Worm (Caenorhabditis elegans) whole organism, mixed stage, embryonic: ENCODE measurements around the gene mrps-2.

Experiments used
- ces-1 ChIP-seq: fragments of 150-350 bp; optimal IDR thresholded peaks from 2 replicates; lab custom pipeline; 2014; ENCODE audit warnings: missing biosample characterization, missing genetic modification reagents, missing genetic modification characterization
- elt-1 ChIP-seq: sonication (generic microtip); optimal IDR thresholded peaks from 2 replicates; lab custom pipeline; 2017; ENCODE audit warnings: missing genetic modification characterization, mild to moderate bottlenecking, missing compliant biosample characterization, antibody characterized with exemption, moderate library complexity, borderline replicate concordance; ENCODE audit not compliant: insufficient read depth
- elt-3 ChIP-seq: fragments of 150-350 bp; optimal IDR thresholded peaks from 2 replicates; lab custom pipeline; 2014; ENCODE audit warnings: missing biosample characterization, missing genetic modification characterization
- lsy-2 ChIP-seq: fragments of 150-350 bp; optimal IDR thresholded peaks from 2 replicates; lab custom pipeline; 2014; ENCODE audit warnings: missing biosample characterization, missing genetic modification characterization
- mep-1 ChIP-seq: fragments of 150-350 bp; optimal IDR thresholded peaks from 2 replicates; lab custom pipeline; 2017; ENCODE audit warnings: missing biosample characterization, missing genetic modification reagents, missing genetic modification characterization, inconsistent platforms
- nhr-28 ChIP-seq: fragments of 150-350 bp; optimal IDR thresholded peaks from 2 replicates; lab custom pipeline; 2014; ENCODE audit warnings: missing biosample characterization, missing genetic modification characterization
- pha-4 ChIP-seq: fragments of 150-350 bp; optimal IDR thresholded peaks from 2 replicates; lab custom pipeline; 2018; ENCODE audit warnings: missing biosample characterization, missing genetic modification reagents, missing genetic modification characterization
- snpc-4 ChIP-seq: fragments of 150-350 bp; optimal IDR thresholded peaks from 2 replicates; lab custom pipeline; 2014; ENCODE audit warnings: missing biosample characterization, missing genetic modification characterization
- sptf-1 ChIP-seq: sonication (generic microtip); optimal IDR thresholded peaks from 2 replicates; lab custom pipeline; 2017; ENCODE audit warnings: mild to moderate bottlenecking, missing genetic modification characterization, moderate library complexity, missing compliant biosample characterization
- unc-120 ChIP-seq: sonication (generic microtip); optimal IDR thresholded peaks from 2 replicates; lab custom pipeline; 2017; ENCODE audit warnings: missing genetic modification characterization, missing compliant biosample characterization; ENCODE audit not compliant: poor library complexity, severe bottlenecking
- unc-39 ChIP-seq: fragments of 150-350 bp; optimal IDR thresholded peaks from 2 replicates; lab custom pipeline; 2014; ENCODE audit warnings: missing biosample characterization, missing genetic modification characterization
- unc-62 ChIP-seq: fragments of 150-350 bp; optimal IDR thresholded peaks from 2 replicates; lab custom pipeline; 2014; ENCODE audit warnings: missing biosample characterization, missing genetic modification reagents, missing genetic modification characterization
- ztf-11 ChIP-seq: fragments of 150-350 bp; optimal IDR thresholded peaks from 2 replicates; lab custom pipeline; 2014; ENCODE audit warnings: missing biosample characterization, missing genetic modification characterization

DNA sequence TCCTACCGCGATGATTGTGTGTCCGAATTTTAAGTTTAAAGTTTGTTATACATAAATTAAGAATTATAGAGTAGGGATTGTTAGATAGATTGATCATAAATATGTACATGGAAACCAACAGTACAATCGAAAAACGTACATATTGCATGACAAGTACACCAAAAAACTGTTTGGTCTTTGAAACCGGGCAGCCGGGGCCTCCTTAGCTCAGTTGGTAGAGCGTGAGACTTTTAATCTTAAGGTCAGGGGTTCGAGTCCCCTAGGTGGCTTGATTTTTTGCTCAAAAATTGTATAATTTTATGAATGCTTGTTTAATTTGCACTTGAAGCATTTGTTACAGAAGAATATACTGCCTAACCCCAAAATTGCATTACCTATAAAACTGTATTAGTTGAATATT is 29.6 kb downstream of the mrps-2 start:
- TF ChIP-seq elt-1, result no peak
- TF ChIP-seq snpc-4 (tag; lab: Kevin White, UChicago), result no peak
- TF ChIP-seq unc-62 (GFP tag; lab: Kevin White, UChicago), result no peak
- no peak for TF ChIP-seq nhr-28
- TF ChIP-seq mep-1 (tag; lab: Kevin White, UChicago), result no peak
- no peak for TF ChIP-seq pha-4 (tag; lab: Kevin White, UChicago)
- TF ChIP-seq ztf-11 (tag; lab: Kevin White, UChicago), result no peak
- no peak for TF ChIP-seq elt-3 (tag; lab: Kevin White, UChicago)
- no peak for TF ChIP-seq sptf-1
- TF ChIP-seq unc-39 (tag; lab: Kevin White, UChicago), result no peak
- TF ChIP-seq ces-1 (GFP tag; lab: Kevin White, UChicago), result no peak
- no peak for TF ChIP-seq lsy-2 (tag; lab: Kevin White, UChicago)
- TF ChIP-seq unc-120, result no peak
